Worm (Caenorhabditis elegans): ENCODE data around the gene R07C3.13.

Gene R07C3.13

ce11 chrII:900720-901332 lies 26.4 kb downstream of the R07C3.13 start, which contains the start of gene T07D3.9:
TSS of gene T07D3.9 (minus strand) at chrII:900913.
- TF ChIP-seq cog-1 (tag; optimal IDR thresholded peaks at IDR 0.05), result no peak
- TF ChIP-seq ztf-23 (GFP tag; IDR thresholded peaks at IDR 0.05), result no peak
- TF ChIP-seq tab-1 (GFP tag; IDR thresholded peaks at IDR 0.05), result no peak
- no peak for TF ChIP-seq ref-1 (GFP tag; conservative IDR thresholded peaks at IDR 0.05)
- no peak for TF ChIP-seq flt-1 (GFP tag; IDR thresholded peaks at IDR 0.05)
- TF ChIP-seq klf-2 (GFP tag; conservative IDR thresholded peaks at IDR 0.05), result no peak
- no peak for TF ChIP-seq ztf-29 (GFP tag; IDR thresholded peaks at IDR 0.05)
- no peak for TF ChIP-seq med-1 (GFP tag; optimal IDR thresholded peaks at IDR 0.05; ENCODE audit: insufficient read depth)
- no peak for TF ChIP-seq T22C8.4 (GFP tag; IDR thresholded peaks at IDR 0.05)

ce11 chrII:888024-888423 lies 39.2 kb downstream of the R07C3.13 start, which contains the start of gene T07D3.4:
TSS of gene T07D3.4 (plus strand) at chrII:888309.
- TF ChIP-seq ztf-29 (GFP tag; IDR thresholded peaks at IDR 0.05) (no peak), flt-1 (GFP tag; IDR thresholded peaks at IDR 0.05) (no peak), tab-1 (GFP tag; IDR thresholded peaks at IDR 0.05) (no peak), ref-1 (GFP tag; conservative IDR thresholded peaks at IDR 0.05) (no peak), klf-2 (GFP tag; conservative IDR thresholded peaks at IDR 0.05) (no peak), T22C8.4 (GFP tag; IDR thresholded peaks at IDR 0.05) (no peak), cog-1 (tag; optimal IDR thresholded peaks at IDR 0.05) (no peak), ztf-23 (GFP tag; IDR thresholded peaks at IDR 0.05) (no peak), med-1 (GFP tag; optimal IDR thresholded peaks at IDR 0.05; ENCODE audit: insufficient read depth) (no peak)

ce11 chrII:884204-884603 lies 43.0 kb downstream of the R07C3.13 start:
- TF ChIP-seq ztf-23 (GFP tag; IDR thresholded peaks at IDR 0.05) (no peak), klf-2 (GFP tag; conservative IDR thresholded peaks at IDR 0.05) (no peak), cog-1 (tag; optimal IDR thresholded peaks at IDR 0.05) (no peak), flt-1 (GFP tag; IDR thresholded peaks at IDR 0.05) (no peak), ztf-29 (GFP tag; IDR thresholded peaks at IDR 0.05) (no peak), T22C8.4 (GFP tag; IDR thresholded peaks at IDR 0.05) (no peak), tab-1 (GFP tag; IDR thresholded peaks at IDR 0.05) (no peak), med-1 (GFP tag; optimal IDR thresholded peaks at IDR 0.05; ENCODE audit: insufficient read depth) (no peak), ref-1 (GFP tag; conservative IDR thresholded peaks at IDR 0.05) (no peak)

- no peak for TF ChIP-seq ztf-23 (GFP tag; IDR thresholded peaks at IDR 0.05)
- TF ChIP-seq cog-1 (tag; optimal IDR thresholded peaks at IDR 0.05), result no peak
These were observed 46.5 kb downstream of the R07C3.13 start for ce11 chrII:880666-881226.

Measured in whole organism, midembryonic.